Fruit fly (Drosophila melanogaster) whole organism, prepupa: Measurements from ENCODE around the gene Atet.

Experiments
- CG6854 ChIP-seq: fragments of 200-800 bp; sonication (Bioruptor generic); optimal IDR thresholded peaks from 2 replicates; lab custom pipeline; 2017; ENCODE audit warnings: missing biosample characterization, mild to moderate bottlenecking, missing genetic modification characterization
- Ets96B ChIP-seq: fragments of 200-800 bp; optimal IDR thresholded peaks from 2 replicates; lab custom pipeline; 2019; ENCODE audit warnings: missing biosample characterization, mild to moderate bottlenecking, missing genetic modification characterization, moderate library complexity
- Hr39 ChIP-seq: fragments of 200-800 bp; sonication (Bioruptor generic); optimal IDR thresholded peaks from 2 replicates; lab custom pipeline; 2016; ENCODE audit warnings: missing biosample characterization, missing genetic modification characterization
- Lpt ChIP-seq: fragments of 200-800 bp; sonication (Bioruptor generic); optimal IDR thresholded peaks from 3 replicates; lab custom pipeline; 2016; ENCODE audit warnings: missing biosample characterization, missing genetic modification characterization
- dac ChIP-seq: fragments of 200-800 bp; sonication (Bioruptor generic); optimal IDR thresholded peaks from 2 replicates; lab custom pipeline; 2017; ENCODE audit warnings: missing biosample characterization, mild to moderate bottlenecking, missing genetic modification characterization

- no peak for TF ChIP-seq Hr39 (GFP tag; lab: Kevin White, UChicago)
- no peak for TF ChIP-seq CG6854 (GFP tag; lab: Kevin White, UChicago)
- no peak for TF ChIP-seq dac
- TF ChIP-seq Ets96B (tag; lab: Kevin White, UChicago), result no peak
- TF ChIP-seq Lpt (GFP tag; lab: Kevin White, UChicago), result no peak
These were observed 32.9 kb downstream of the Atet start for dm6 chr2L:4366652-4367051.
